Worm (Caenorhabditis elegans) whole organism, L4 larva: Measurements from ENCODE around the gene Y41C4A.11.
A peak's percentile ranks its signal among the peaks of the same experiment; 100 is the strongest.

Experiments used
- R02D3.7 ChIP-seq: fragments of 150-350 bp; sonication (generic microtip); optimal IDR thresholded peaks from 3 replicates; lab custom pipeline; 2014; ENCODE audit warnings: missing biosample characterization, missing genetic modification characterization
- T20F7.1 ChIP-seq: fragments of 200-800 bp; sonication (Bioruptor generic); optimal IDR thresholded peaks from 2 replicates; lab custom pipeline; 2018; ENCODE audit warnings: mild to moderate bottlenecking, missing genetic modification characterization, missing compliant biosample characterization
- T26A8.4 ChIP-seq: fragments of 200-800 bp; sonication (Bioruptor generic); IDR thresholded peaks from 2 replicates; pipeline ENCODE4 v1.3.6; 2022; ENCODE audit warnings: missing genetic modification characterization, missing compliant biosample characterization
- Y48G9A.11 ChIP-seq: fragments of 200-800 bp; sonication (Bioruptor generic); IDR thresholded peaks from 2 replicates; pipeline ENCODE4 v1.3.6; 2022; ENCODE audit warnings: missing genetic modification reagents, missing genetic modification characterization, missing compliant biosample characterization
- ZK546.5 ChIP-seq, 2 experiments: sonication (generic microtip); optimal IDR thresholded peaks; 2 replicates each; lab custom pipeline; 2017; ENCODE audit warnings: missing biosample characterization in 2 of 2, missing genetic modification characterization in 2 of 2
- aha-1 ChIP-seq: fragments of 150-350 bp; peaks from one replicate; lab custom pipeline; 2014; ENCODE audit warnings: missing biosample characterization, missing genetic modification characterization
- aly-2 ChIP-seq: sonication (generic microtip); optimal IDR thresholded peaks from 2 replicates; lab custom pipeline; 2018; ENCODE audit warnings: missing biosample characterization, missing genetic modification characterization
- attf-4 ChIP-seq: sonication (generic microtip); optimal IDR thresholded peaks from 3 replicates; lab custom pipeline; 2017; ENCODE audit warnings: missing biosample characterization, missing genetic modification characterization
- ceh-28 ChIP-seq: fragments of 150-350 bp; optimal IDR thresholded peaks from 2 replicates; lab custom pipeline; 2014; ENCODE audit warnings: missing biosample characterization, missing genetic modification reagents, missing genetic modification characterization
- ceh-82 ChIP-seq: sonication (generic microtip); optimal IDR thresholded peaks from 2 replicates; lab custom pipeline; 2017; ENCODE audit warnings: missing biosample characterization, missing genetic modification characterization
- ces-1 ChIP-seq: fragments of 150-350 bp; sonication (generic microtip); optimal IDR thresholded peaks from 4 replicates; lab custom pipeline; 2014; ENCODE audit warnings: missing biosample characterization, missing genetic modification reagents, missing genetic modification characterization
- cey-2 ChIP-seq: sonication (generic microtip); optimal IDR thresholded peaks from 3 replicates; lab custom pipeline; 2017; ENCODE audit warnings: missing genetic modification characterization, mild to moderate bottlenecking, missing compliant biosample characterization, antibody characterized with exemption, borderline replicate concordance; ENCODE audit not compliant: insufficient read depth
- daf-16 ChIP-seq, 3 experiments: sonication (generic microtip); optimal IDR thresholded peaks; 2 replicates each; lab custom pipeline; 2016 to 2017; ENCODE audit warnings: missing genetic modification characterization in 3 of 3, missing genetic modification reagents in 3 of 3, mild to moderate bottlenecking in 2 of 3, missing compliant biosample characterization in 2 of 3, missing biosample characterization in 1 of 3, moderate library complexity in 1 of 3
- daf-19 ChIP-seq: fragments of 200-800 bp; sonication (Bioruptor generic); conservative IDR thresholded peaks from 2 replicates; pipeline ENCODE4 v1.3.6; 2022; ENCODE audit warnings: missing genetic modification characterization, missing compliant biosample characterization
- dmd-9 ChIP-seq: fragments of 200-800 bp; sonication (Bioruptor generic); IDR thresholded peaks from 2 replicates; pipeline ENCODE4 v1.3.6; 2022; ENCODE audit warnings: missing genetic modification reagents, missing genetic modification characterization, missing compliant biosample characterization
- duxl-1 ChIP-seq: sonication (generic microtip); optimal IDR thresholded peaks from 2 replicates; lab custom pipeline; 2016; ENCODE audit warnings: mild to moderate bottlenecking, missing genetic modification characterization, moderate library complexity, missing compliant biosample characterization; ENCODE audit not compliant: poor library complexity
- fkh-10 ChIP-seq: fragments of 150-350 bp; optimal IDR thresholded peaks from 2 replicates; lab custom pipeline; 2014; ENCODE audit warnings: missing biosample characterization, missing genetic modification reagents, missing genetic modification characterization
- hlh-30 ChIP-seq: sonication (generic microtip); optimal IDR thresholded peaks from 2 replicates; lab custom pipeline; 2017; ENCODE audit warnings: antibody characterized with exemption, mild to moderate bottlenecking, missing genetic modification characterization, missing compliant biosample characterization; ENCODE audit not compliant: insufficient read depth
- jun-1 ChIP-seq: fragments of 150-350 bp; optimal IDR thresholded peaks from 2 replicates; lab custom pipeline; 2014; ENCODE audit warnings: missing biosample characterization, missing genetic modification reagents, missing genetic modification characterization
- lin-1 ChIP-seq: fragments of 200-800 bp; sonication (Bioruptor generic); IDR thresholded peaks from 2 replicates; pipeline ENCODE4 v1.3.6; 2022; ENCODE audit warnings: missing genetic modification reagents, missing genetic modification characterization, missing compliant biosample characterization
- lin-13 ChIP-seq: fragments of 150-350 bp; optimal IDR thresholded peaks from 2 replicates; lab custom pipeline; 2014; ENCODE audit warnings: missing biosample characterization, missing genetic modification reagents, missing genetic modification characterization
- lin-15B ChIP-seq: fragments of 150-350 bp; sonication (generic microtip); optimal IDR thresholded peaks from 3 replicates; lab custom pipeline; 2014; ENCODE audit warnings: missing biosample characterization, missing genetic modification characterization
- lin-38 ChIP-seq: fragments of 200-800 bp; sonication (Bioruptor generic); IDR thresholded peaks from 2 replicates; pipeline ENCODE4 v1.3.6; 2022; ENCODE audit warnings: missing genetic modification reagents, missing genetic modification characterization, missing compliant biosample characterization
- lin-39 ChIP-seq: fragments of 150-350 bp; optimal IDR thresholded peaks from 2 replicates; lab custom pipeline; 2014; ENCODE audit warnings: missing biosample characterization, missing genetic modification reagents, missing genetic modification characterization
- lsy-2 ChIP-seq, 2 experiments: fragments of 150-350 bp in 1 of 2; sonication (generic microtip) in 1 of 2; optimal IDR thresholded peaks; 2 replicates each; lab custom pipeline; 2014 to 2017; ENCODE audit warnings: missing biosample characterization in 2 of 2, missing genetic modification characterization in 2 of 2
- madf-5 ChIP-seq, 2 experiments: fragments of 200-800 bp; sonication (Bioruptor generic); IDR thresholded peaks; 2 replicates each; pipeline ENCODE4 v1.3.6; 2022; ENCODE audit warnings: missing compliant biosample characterization in 2 of 2, missing genetic modification characterization in 2 of 2
- madf-9 ChIP-seq: fragments of 200-800 bp; sonication (Bioruptor generic); conservative IDR thresholded peaks from 2 replicates; pipeline ENCODE4 v1.3.6; 2022; ENCODE audit warnings: missing genetic modification reagents, missing genetic modification characterization, missing compliant biosample characterization
- mdl-1 ChIP-seq, 2 experiments: fragments of 150-350 bp in 1 of 2; sonication (generic microtip) in 1 of 2; optimal IDR thresholded peaks; 2 replicates each; lab custom pipeline; 2014 to 2017; ENCODE audit warnings: missing biosample characterization in 2 of 2, missing genetic modification characterization in 2 of 2
- mdt-29 ChIP-seq: fragments of 200-800 bp; sonication (Bioruptor generic); IDR thresholded peaks from 2 replicates; pipeline ENCODE4 v1.3.6; 2022; ENCODE audit warnings: missing genetic modification reagents, missing genetic modification characterization, missing compliant biosample characterization
- mep-1 ChIP-seq: fragments of 150-350 bp; sonication (generic microtip); optimal IDR thresholded peaks from 3 replicates; lab custom pipeline; 2014; ENCODE audit warnings: missing biosample characterization, missing genetic modification characterization
- mes-2 ChIP-seq: sonication (generic microtip); optimal IDR thresholded peaks from 2 replicates; lab custom pipeline; 2016; ENCODE audit warnings: missing genotype, mild to moderate bottlenecking, missing genetic modification characterization, missing compliant biosample characterization; ENCODE audit not compliant: poor library complexity, severe bottlenecking
- mxl-2 ChIP-seq: fragments of 200-800 bp; sonication (Bioruptor generic); conservative IDR thresholded peaks from 2 replicates; pipeline ENCODE4 v1.3.6; 2022; ENCODE audit warnings: missing genetic modification reagents, missing genetic modification characterization, missing compliant biosample characterization
- mxl-3 ChIP-seq: fragments of 200-800 bp; sonication (Bioruptor generic); optimal IDR thresholded peaks from 2 replicates; lab custom pipeline; 2018; ENCODE audit warnings: mild to moderate bottlenecking, missing genetic modification characterization, missing compliant biosample characterization
- nhr-10 ChIP-seq: fragments of 150-350 bp; optimal IDR thresholded peaks from 2 replicates; lab custom pipeline; 2014; ENCODE audit warnings: missing biosample characterization, missing genetic modification characterization
- nhr-102 ChIP-seq: sonication (generic microtip); optimal IDR thresholded peaks from 2 replicates; lab custom pipeline; 2016; ENCODE audit warnings: mild to moderate bottlenecking, missing genetic modification characterization, moderate library complexity, missing compliant biosample characterization
- nhr-111 ChIP-seq: fragments of 200-800 bp; sonication (Bioruptor generic); optimal IDR thresholded peaks from 2 replicates; lab custom pipeline; 2018; ENCODE audit warnings: mild to moderate bottlenecking, missing genetic modification characterization, missing compliant biosample characterization
- nhr-28 ChIP-seq: fragments of 150-350 bp; optimal IDR thresholded peaks from 2 replicates; lab custom pipeline; 2014; ENCODE audit warnings: missing biosample characterization, missing genetic modification characterization
- nhr-42 ChIP-seq: fragments of 200-800 bp; sonication (Bioruptor generic); IDR thresholded peaks from 2 replicates; pipeline ENCODE4 v1.3.6; 2022; ENCODE audit warnings: missing genetic modification characterization, missing compliant biosample characterization
- nhr-48 ChIP-seq: sonication (generic microtip); optimal IDR thresholded peaks from 2 replicates; lab custom pipeline; 2016; ENCODE audit warnings: mild to moderate bottlenecking, missing genetic modification characterization, missing compliant biosample characterization
- nhr-77 ChIP-seq: fragments of 150-350 bp; optimal IDR thresholded peaks from 2 replicates; lab custom pipeline; 2014; ENCODE audit warnings: missing biosample characterization, missing genetic modification characterization
- pha-4 ChIP-seq, 2 experiments: fragments of 150-350 bp in 1 of 2; fragments of 200-800 bp in 1 of 2; sonication (Bioruptor generic) in 1 of 2; IDR thresholded peaks in 1 of 2; optimal IDR thresholded peaks in 1 of 2; 2 replicates each; pipeline versions ENCODE4 v1.3.6 to Lab custom; 2014 to 2022; ENCODE audit warnings: missing genetic modification characterization in 2 of 2, missing genetic modification reagents in 2 of 2, missing biosample characterization in 1 of 2, missing compliant biosample characterization in 1 of 2
- php-3 ChIP-seq: fragments of 200-800 bp; sonication (Bioruptor generic); IDR thresholded peaks from 2 replicates; pipeline ENCODE4 v1.3.6; 2022; ENCODE audit warnings: missing genetic modification reagents, missing genetic modification characterization, missing compliant biosample characterization
- saeg-2 ChIP-seq: fragments of 200-800 bp; sonication (Bioruptor generic); IDR thresholded peaks from 2 replicates; pipeline ENCODE4 v1.3.6; 2022; ENCODE audit warnings: missing genetic modification reagents, missing genetic modification characterization, missing compliant biosample characterization
- set-16 ChIP-seq: fragments of 200-800 bp; sonication (Bioruptor generic); IDR thresholded peaks from 2 replicates; pipeline ENCODE4 v1.3.6; 2022; ENCODE audit warnings: missing genetic modification reagents, missing genetic modification characterization, missing compliant biosample characterization
- skn-1 ChIP-seq: fragments of 150-350 bp; optimal IDR thresholded peaks from 2 replicates; lab custom pipeline; 2014; ENCODE audit warnings: missing biosample characterization, missing genetic modification characterization
- snpc-1.2 ChIP-seq: fragments of 200-800 bp; sonication (Bioruptor generic); IDR thresholded peaks from 2 replicates; pipeline ENCODE4 v1.3.6; 2022; ENCODE audit warnings: missing genetic modification reagents, missing genetic modification characterization, missing compliant biosample characterization
- spr-1 ChIP-seq: sonication (generic microtip); optimal IDR thresholded peaks from 2 replicates; lab custom pipeline; 2016; ENCODE audit warnings: mild to moderate bottlenecking, missing genetic modification characterization, missing compliant biosample characterization
- zag-1 ChIP-seq: fragments of 150-350 bp; optimal IDR thresholded peaks from 2 replicates; lab custom pipeline; 2014; ENCODE audit warnings: missing biosample characterization, missing genetic modification characterization
- zip-11 ChIP-seq: fragments of 200-800 bp; sonication (Bioruptor generic); IDR thresholded peaks from 2 replicates; pipeline ENCODE4 v1.3.6; 2022; ENCODE audit warnings: missing genetic modification characterization, missing compliant biosample characterization
- zip-2 ChIP-seq: fragments of 150-350 bp; optimal IDR thresholded peaks from 2 replicates; lab custom pipeline; 2014; ENCODE audit warnings: missing biosample characterization, missing genetic modification characterization

The Y41C4A.11 gene

ce11 chrIII:11719400-11719875 is at the start of gene Y41C4A.11, which contains the start of gene elb-1:
TSS of gene Y41C4A.11 (plus strand) at chrIII:11719860.
TSS of gene elb-1 (minus strand) at chrIII:11719450.
- no peak for TF ChIP-seq php-3 (GFP tag; lab: Robert Waterston, UW)
- TF ChIP-seq ceh-28 (tag; lab: Kevin White, UChicago): no peak
- peak; percentile 31 for TF ChIP-seq nhr-77 (tag; lab: Kevin White, UChicago)
- no peak for TF ChIP-seq skn-1 (tag; lab: Kevin White, UChicago)
- TF ChIP-seq mes-2 (tag; lab: Kevin White, UChicago): peak; percentile 69
- TF ChIP-seq mep-1: peak; percentile 47
- no peak for TF ChIP-seq aly-2 (tag; lab: Kevin White, UChicago)
- TF ChIP-seq nhr-10 (tag; lab: Kevin White, UChicago): no peak
- TF ChIP-seq mdl-1 (tag; optimal IDR thresholded peaks at IDR 0.05; lab: Kevin White, UChicago): peak in 1 of 2 experiments; percentile 8
- TF ChIP-seq lin-39 (tag; lab: Kevin White, UChicago): no peak
- TF ChIP-seq nhr-28: peak; percentile 43
- peak; percentile 69 for TF ChIP-seq hlh-30 (tag; lab: Kevin White, UChicago)
- TF ChIP-seq nhr-48 (tag; lab: Kevin White, UChicago): no peak
- TF ChIP-seq T20F7.1 (GFP tag; lab: Kevin White, UChicago): no peak
- TF ChIP-seq zag-1 (tag; lab: Kevin White, UChicago): no peak
- TF ChIP-seq cey-2 (tag; lab: Kevin White, UChicago): no peak
- TF ChIP-seq madf-9 (GFP tag; lab: Robert Waterston, UW): 0 out of 2 replicates have a peak, but pooled peaks have one; percentile 13
- no peak for TF ChIP-seq mxl-2 (GFP tag; lab: Robert Waterston, UW)
- TF ChIP-seq nhr-111 (GFP tag; lab: Kevin White, UChicago): no peak
- TF ChIP-seq set-16 (GFP tag; lab: Robert Waterston, UW): no peak
- no peak for TF ChIP-seq lin-15B
- TF ChIP-seq madf-5 (GFP tag; IDR thresholded peaks at IDR 0.05; lab: Robert Waterston, UW): no peak
- no peak for TF ChIP-seq mdt-29 (GFP tag; lab: Robert Waterston, UW)
- no peak for TF ChIP-seq daf-19
- peak; percentile 97 for TF ChIP-seq lin-38 (GFP tag; lab: Robert Waterston, UW)
- no peak for TF ChIP-seq lin-1 (GFP tag; lab: Robert Waterston, UW)
- TF ChIP-seq pha-4 (GFP tag; IDR thresholded peaks at IDR 0.05; lab: Robert Waterston, UW): no peak
- TF ChIP-seq pha-4 (tag; optimal IDR thresholded peaks at IDR 0.05; lab: Kevin White, UChicago): peak; percentile 88
- no peak for TF ChIP-seq daf-16 (GFP tag; optimal IDR thresholded peaks at IDR 0.05; lab: Kevin White, UChicago)
- TF ChIP-seq daf-16 (tag; optimal IDR thresholded peaks at IDR 0.05; lab: Kevin White, UChicago): peak; percentile 3
- peak; percentile 50 for TF ChIP-seq nhr-102 (tag; lab: Kevin White, UChicago)
- peak; percentile 5 for TF ChIP-seq fkh-10 (GFP tag; lab: Kevin White, UChicago)
- TF ChIP-seq ceh-82 (tag; lab: Kevin White, UChicago): no peak
- peak; percentile 34 for TF ChIP-seq lin-13 (GFP tag; lab: Kevin White, UChicago)
- TF ChIP-seq duxl-1 (tag; lab: Kevin White, UChicago): no peak
- TF ChIP-seq zip-11 (GFP tag; lab: Robert Waterston, UW): no peak
- TF ChIP-seq zip-2 (tag; lab: Kevin White, UChicago): no peak
- no peak for TF ChIP-seq dmd-9 (GFP tag; lab: Robert Waterston, UW)
- no peak for TF ChIP-seq nhr-42 (GFP tag; lab: Robert Waterston, UW)
- no peak for TF ChIP-seq jun-1
- no peak for TF ChIP-seq mxl-3 (GFP tag; lab: Kevin White, UChicago)
- TF ChIP-seq saeg-2: no peak
- no peak for TF ChIP-seq ZK546.5 (tag; optimal IDR thresholded peaks at IDR 0.05; lab: Kevin White, UChicago)
- TF ChIP-seq attf-4 (tag; lab: Kevin White, UChicago): no peak
- no peak for TF ChIP-seq R02D3.7 (tag; lab: Kevin White, UChicago)
- TF ChIP-seq Y48G9A.11: no peak
- no peak for TF ChIP-seq ces-1
- TF ChIP-seq aha-1: no peak
- no peak for TF ChIP-seq T26A8.4
- TF ChIP-seq spr-1 (tag; lab: Kevin White, UChicago): no peak
- peak in 1 of 2 experiments; percentile 72 for TF ChIP-seq lsy-2 (tag; optimal IDR thresholded peaks at IDR 0.05; lab: Kevin White, UChicago)
- no peak for TF ChIP-seq snpc-1.2
